Fruit fly (Drosophila melanogaster): ENCODE measurements around the gene raskol.

The raskol gene

DNA sequence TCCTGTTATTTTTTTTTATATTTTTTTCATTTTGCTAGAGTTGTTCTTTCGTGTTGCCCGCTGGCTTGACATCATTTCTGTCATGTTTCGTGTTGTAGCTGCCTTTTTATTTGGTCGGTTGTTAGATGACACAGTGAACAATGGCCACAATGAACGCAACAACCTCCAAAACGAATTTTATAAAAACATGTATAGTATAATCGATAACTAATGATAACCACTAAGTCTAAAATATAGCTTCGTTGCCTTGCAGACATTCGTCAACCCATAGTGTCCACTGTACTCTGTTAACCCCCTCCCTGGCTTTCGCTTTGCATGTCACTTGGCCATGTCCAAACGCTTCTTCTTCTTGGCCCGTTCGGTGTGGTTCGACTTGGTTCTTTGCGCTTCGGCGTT, 3.8 kb downstream of the raskol start (continued):
- TF ChIP-seq Neu2 (GFP tag; optimal IDR thresholded peaks at IDR 0.05; ENCODE audit: borderline replicate concordance) (peak; percentile 4), Hr51 (GFP tag; optimal IDR thresholded peaks at IDR 0.05) (peak in 1 of 2 experiments; percentile 29), Ravus (GFP tag; IDR thresholded peaks at IDR 0.05) (peak; percentile 58), CG2120 (GFP tag; optimal IDR thresholded peaks at IDR 0.05) (peak; percentile 69), CG13624 (GFP tag; optimal IDR thresholded peaks at IDR 0.05) (peak; percentile 38), Dbx (GFP tag; IDR thresholded peaks at IDR 0.05) (peak; percentile 67; the same call in 2 of the 3 replicates), stc (GFP tag; IDR thresholded peaks at IDR 0.05) (peak; percentile 61), nerfin-1 (tag; optimal IDR thresholded peaks at IDR 0.05) (peak; percentile 46), zf30C (GFP tag; optimal IDR thresholded peaks at IDR 0.05) (no peak), dysf (GFP tag; IDR thresholded peaks at IDR 0.05) (peak; percentile 86), dati (GFP tag; IDR thresholded peaks at IDR 0.05) (peak; percentile 37; the same call in 1 of the 2 replicates), wek (GFP tag; optimal IDR thresholded peaks at IDR 0.05) (peak; percentile 47), jumu (GFP tag; optimal IDR thresholded peaks at IDR 0.05) (peak; percentile 71), sisA (GFP tag; IDR thresholded peaks at IDR 0.05) (peak; percentile 89), CG12104 (GFP tag; optimal IDR thresholded peaks at IDR 0.05) (peak; percentile 36), lilli (GFP tag; optimal IDR thresholded peaks at IDR 0.05) (peak; percentile 72), CG32767 (GFP tag; IDR thresholded peaks at IDR 0.05) (no peak; the same call in 1 of the 2 replicates), Awh (GFP tag; IDR thresholded peaks at IDR 0.05) (peak; percentile 86), Rfx (GFP tag; IDR thresholded peaks at IDR 0.05) (peak; percentile 86), HHEX (GFP tag; optimal IDR thresholded peaks at IDR 0.05) (peak; percentile 30), Fer2 (tag; optimal IDR thresholded peaks at IDR 0.05) (peak; percentile 40), Eip74EF (GFP tag; optimal IDR thresholded peaks at IDR 0.05) (no peak), ssp (GFP tag; IDR thresholded peaks at IDR 0.05) (peak; percentile 73), grau (tag; optimal IDR thresholded peaks at IDR 0.05) (peak; percentile 95), CG43689 (GFP tag; IDR thresholded peaks at IDR 0.05) (peak; percentile 61), CG17186 (GFP tag; optimal IDR thresholded peaks at IDR 0.05) (no peak), dm (GFP tag; optimal IDR thresholded peaks at IDR 0.05) (peak; percentile 20), abd-A (tag; optimal IDR thresholded peaks at IDR 0.05) (no peak), CG14860 (GFP tag; IDR thresholded peaks at IDR 0.05; ENCODE audit: partially characterized antibody) (no peak), p53 (GFP tag; optimal IDR thresholded peaks at IDR 0.05) (no peak), croc (GFP tag; conservative IDR thresholded peaks at IDR 0.05) (peak; percentile 79), CG9932 (GFP tag; IDR thresholded peaks at IDR 0.05) (peak; percentile 77), Opbp (GFP tag; IDR thresholded peaks at IDR 0.05; ENCODE audit: partially characterized antibody) (no peak), Ptx1 (GFP tag; IDR thresholded peaks at IDR 0.05) (peak; percentile 81), CG4424 (GFP tag; optimal IDR thresholded peaks at IDR 0.05) (peak; percentile 69), hb (GFP tag; IDR thresholded peaks at IDR 0.05; ENCODE audit: partially characterized antibody) (no peak), CG12769 (tag; optimal IDR thresholded peaks at IDR 0.05) (peak; percentile 83), CG15269 (tag; optimal IDR thresholded peaks at IDR 0.05) (peak; percentile 70), Hand (GFP tag; optimal IDR thresholded peaks at IDR 0.05) (no peak), Hmr (GFP tag; optimal IDR thresholded peaks at IDR 0.05) (peak; percentile 10), CG17802 (tag; optimal IDR thresholded peaks at IDR 0.05) (peak; percentile 24), onecut (GFP tag; IDR thresholded peaks at IDR 0.05) (peak; percentile 66), HLH4C (GFP tag; IDR thresholded peaks at IDR 0.05; ENCODE audit: partially characterized antibody) (no peak), Trl (optimal IDR thresholded peaks at IDR 0.05) (no peak), Trl (GFP tag; optimal IDR thresholded peaks at IDR 0.05) (peak; percentile 79), HLH3B (GFP tag; IDR thresholded peaks at IDR 0.05) (peak; percentile 89), CG11456 (GFP tag; IDR thresholded peaks at IDR 0.05) (peak; percentile 86), Aef1 (GFP tag; IDR thresholded peaks at IDR 0.05) (peak; percentile 87), CG8089 (GFP tag; optimal IDR thresholded peaks at IDR 0.05) (peak; percentile 64), az2 (GFP tag; optimal IDR thresholded peaks at IDR 0.05) (peak; percentile 68), CG8388 (GFP tag; optimal IDR thresholded peaks at IDR 0.05) (peak; percentile 45)
